Fruit fly (Drosophila melanogaster) whole organism, wandering third instar larva: ENCODE results near the gene CG8671.

Experiments used
- CG32264 ChIP-seq: fragments of 200-800 bp; sonication (Bioruptor generic); optimal IDR thresholded peaks from 2 replicates; lab custom pipeline; 2016; ENCODE audit warnings: missing biosample characterization, missing genetic modification characterization
- Dfd ChIP-seq: fragments of >200 bp; optimal IDR thresholded peaks from 2 replicates; lab custom pipeline; 2017; ENCODE audit warnings: missing biosample characterization, missing genetic modification characterization
- Mio ChIP-seq: sonication (Bioruptor generic); optimal IDR thresholded peaks from 2 replicates; lab custom pipeline; 2016; ENCODE audit warnings: missing biosample characterization, missing genetic modification characterization
- N ChIP-seq: fragments of >200 bp; optimal IDR thresholded peaks from 2 replicates; lab custom pipeline; 2018; ENCODE audit warnings: missing biosample characterization, missing external identifiers, missing genetic modification characterization
- Vsx2 ChIP-seq: fragments of 200-300, 225-300 bp; sonication (Bioruptor generic); optimal IDR thresholded peaks from 2 replicates; lab custom pipeline; 2018; ENCODE audit warnings: missing biosample characterization, missing genetic modification characterization; ENCODE audit not compliant: partially characterized antibody
- brk ChIP-seq: fragments of 200-800 bp; sonication (Bioruptor generic); optimal IDR thresholded peaks from 2 replicates; lab custom pipeline; 2016; ENCODE audit warnings: missing biosample characterization, mild to moderate bottlenecking, missing genetic modification characterization
- dl ChIP-seq, 2 experiments: fragments of 175-275, 200-275 bp in 1 of 2; fragments of 200-275 bp in 1 of 2; sonication (Bioruptor generic); optimal IDR thresholded peaks; lab custom pipeline; 2018; ENCODE audit warnings: mild to moderate bottlenecking in 2 of 2, missing biosample characterization in 2 of 2, missing genetic modification characterization in 2 of 2, moderate library complexity in 2 of 2; ENCODE audit not compliant: partially characterized antibody in 2 of 2, insufficient read depth in 1 of 2
- dmrt93B ChIP-seq: fragments of 200-800 bp; sonication (Bioruptor generic); optimal IDR thresholded peaks from 2 replicates; lab custom pipeline; 2018; ENCODE audit warnings: missing biosample characterization, mild to moderate bottlenecking, missing genetic modification characterization
- dsf ChIP-seq: sonication (Bioruptor generic); optimal IDR thresholded peaks from 2 replicates; lab custom pipeline; 2016; ENCODE audit warnings: missing biosample characterization, missing genetic modification characterization, borderline replicate concordance
- lola ChIP-seq: fragments of >200 bp; optimal IDR thresholded peaks from 2 replicates; lab custom pipeline; 2017; ENCODE audit warnings: missing biosample characterization, missing genetic modification characterization
- rgr ChIP-seq: fragments of 200-800 bp; sonication (Bioruptor generic); optimal IDR thresholded peaks from 3 replicates; lab custom pipeline; 2016; ENCODE audit warnings: missing biosample characterization, mild to moderate bottlenecking, missing genetic modification characterization
- tai ChIP-seq: sonication (Bioruptor generic); optimal IDR thresholded peaks from 2 replicates; lab custom pipeline; 2016; ENCODE audit warnings: missing biosample characterization, missing genetic modification characterization
- usp ChIP-seq: fragments of >200 bp; optimal IDR thresholded peaks from 2 replicates; lab custom pipeline; 2017; ENCODE audit warnings: missing biosample characterization, missing genetic modification characterization
- woc ChIP-seq: sonication (Bioruptor generic); optimal IDR thresholded peaks from 2 replicates; lab custom pipeline; 2016; ENCODE audit warnings: missing biosample characterization, mild to moderate bottlenecking, missing genetic modification characterization

- TF ChIP-seq Mio (GFP tag; lab: Kevin White, UChicago), result no peak
- TF ChIP-seq Vsx2 (GFP tag; lab: Kevin White, UChicago), result no peak
- TF ChIP-seq woc (GFP tag; lab: Kevin White, UChicago), result no peak
- no peak for TF ChIP-seq Dfd (GFP tag; lab: Kevin White, UChicago)
- TF ChIP-seq CG32264 (GFP tag; lab: Kevin White, UChicago), result no peak
- no peak for TF ChIP-seq brk (GFP tag; lab: Kevin White, UChicago)
- no peak for TF ChIP-seq rgr (GFP tag; lab: Kevin White, UChicago)
- TF ChIP-seq dmrt93B (GFP tag; lab: Kevin White, UChicago), result no peak
- no peak for TF ChIP-seq tai
- no peak for TF ChIP-seq dsf
- no peak for TF ChIP-seq lola (GFP tag; lab: Kevin White, UChicago)
- TF ChIP-seq usp, result no peak
- no peak for TF ChIP-seq N (GFP tag; lab: Kevin White, UChicago)
- TF ChIP-seq dl (GFP tag; optimal IDR thresholded peaks at IDR 0.05; lab: Kevin White, UChicago; ENCODE audit: insufficient read depth in 1 of 2, partially characterized antibody in 2 of 2), result no peak
These were observed 27.3 kb upstream of the CG8671 start for dm6 chr2L:21235463-21235862.
